Worm (Caenorhabditis elegans): ENCODE data around the gene unc-3.

- TF ChIP-seq unc-62 (GFP tag; optimal IDR thresholded peaks at IDR 0.05 in 1 of 2), result no peak
- TF ChIP-seq unc-62 (tag; optimal IDR thresholded peaks at IDR 0.05), result no peak
- no peak for TF ChIP-seq nhr-11 (tag; optimal IDR thresholded peaks at IDR 0.05)
- no peak for TF ChIP-seq tra-1 (GFP tag; IDR thresholded peaks at IDR 0.05)
- TF ChIP-seq jun-1 (tag; optimal IDR thresholded peaks at IDR 0.05), result no peak
- TF ChIP-seq nhr-77 (tag; optimal IDR thresholded peaks at IDR 0.05), result no peak
- no peak for TF ChIP-seq lin-15B (tag; optimal IDR thresholded peaks at IDR 0.05)
- TF ChIP-seq snpc-4 (tag; optimal IDR thresholded peaks at IDR 0.05), result no peak
- TF ChIP-seq aly-2 (tag; optimal IDR thresholded peaks at IDR 0.05), result no peak
- no peak for TF ChIP-seq lsy-2 (tag; optimal IDR thresholded peaks at IDR 0.05)
- no peak for TF ChIP-seq Y48G9A.11 (GFP tag; IDR thresholded peaks at IDR 0.05)
- no peak for TF ChIP-seq nhr-237 (tag; optimal IDR thresholded peaks at IDR 0.05)
These were observed 30.1 kb upstream of the unc-3 start for ce11 chrX:14743210-14743609.

All from whole organism, L4 larva.